Fruit fly (Drosophila melanogaster): Measurements from ENCODE around the gene xit.

Gene xit

dm6 chrX:6867175-6868023, 46.6 kb downstream of the xit start, which contains the start of gene CG14434:
TSS of gene CG14434 (minus strand) at chrX:6867194.
- TF ChIP-seq noc (tag; optimal IDR thresholded peaks at IDR 0.05): peak; percentile 33

- no peak for TF ChIP-seq noc (tag; optimal IDR thresholded peaks at IDR 0.05)
Observed at dm6 chrX:6868024-6868628, 47.3 kb downstream of the xit start.

DNA sequence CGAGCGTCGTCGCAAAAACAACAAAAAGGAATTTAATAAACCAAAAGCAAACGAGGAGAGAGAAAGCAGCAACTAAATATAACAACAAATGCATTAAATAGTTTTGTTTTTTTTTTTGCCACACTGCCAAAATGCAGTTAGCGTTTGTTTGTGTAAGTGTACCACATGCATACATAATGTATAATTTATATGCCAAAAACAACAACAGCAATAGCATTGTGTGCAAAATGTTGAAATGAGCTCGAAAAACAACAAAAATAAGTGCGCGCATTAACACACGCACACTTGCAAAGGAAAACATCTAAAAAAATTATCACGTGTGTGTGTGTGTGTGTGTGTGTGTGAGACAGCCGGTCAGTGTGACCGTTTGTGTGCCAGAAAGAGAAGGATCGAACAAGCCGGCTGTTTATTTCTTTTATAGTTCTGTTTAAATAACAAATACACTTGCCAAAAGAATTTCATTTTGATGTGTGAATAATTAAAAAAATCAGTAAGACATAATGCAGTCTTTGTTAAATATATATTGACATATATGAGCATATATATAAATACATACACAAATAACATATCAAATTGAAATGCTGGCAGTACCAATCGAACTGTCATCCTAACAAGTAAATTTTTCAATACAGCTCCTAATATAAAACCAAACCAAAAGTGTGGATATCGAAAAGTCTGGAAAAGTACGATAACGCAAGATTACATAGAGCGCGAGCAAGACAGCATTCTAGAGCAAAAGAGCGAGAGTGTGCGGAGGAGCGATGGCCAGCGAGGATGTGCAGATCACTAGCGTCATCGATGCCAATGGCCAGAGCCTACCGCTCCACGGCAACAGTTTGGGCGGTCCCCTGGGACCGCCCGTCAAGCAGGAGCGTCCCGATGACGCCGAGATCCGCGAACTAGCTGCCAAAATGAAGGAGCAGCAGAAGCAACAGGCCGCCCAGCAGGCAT, 48.1 kb downstream of the xit start:
- TF ChIP-seq noc (tag; optimal IDR thresholded peaks at IDR 0.05): no peak

- no peak for TF ChIP-seq noc (tag; optimal IDR thresholded peaks at IDR 0.05)
Observed at dm6 chrX:6869770-6870404, 49.1 kb downstream of the xit start.

DNA sequence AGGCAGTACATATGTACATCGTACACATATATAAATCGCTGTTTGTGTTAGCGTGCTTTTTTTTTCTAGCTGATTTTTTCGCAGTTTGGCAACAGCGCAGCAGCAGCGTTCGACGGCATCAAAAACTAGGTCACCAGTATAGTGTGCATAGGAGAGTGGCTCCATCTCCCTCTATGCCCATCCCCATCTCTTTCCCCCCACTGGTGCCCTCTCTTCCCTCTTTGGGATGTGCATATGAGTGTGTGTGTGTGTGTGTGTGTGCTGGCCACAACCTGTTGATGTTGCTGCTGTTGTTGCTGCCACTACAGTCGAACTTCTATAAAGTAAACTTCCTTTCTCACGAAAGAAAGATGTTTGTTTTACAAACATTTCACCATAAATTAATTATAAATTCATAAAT, 50.9 kb downstream of the xit start:
- no peak for TF ChIP-seq noc (tag; optimal IDR thresholded peaks at IDR 0.05)

All from whole organism, larva.